Worm (Caenorhabditis elegans) whole organism, L4/young adult: ENCODE data around the gene C04F6.7.

Experiments
- dao-5 ChIP-seq: sonication (generic microtip); optimal IDR thresholded peaks from 2 replicates; lab custom pipeline; 2016; ENCODE audit warnings: missing genotype, missing genetic modification characterization, moderate library complexity, missing compliant biosample characterization
- him-1 ChIP-seq: sonication (generic microtip); optimal IDR thresholded peaks from 2 replicates; lab custom pipeline; 2016; ENCODE audit warnings: missing genotype, missing genetic modification reagents, missing genetic modification characterization, missing compliant biosample characterization

DNA sequence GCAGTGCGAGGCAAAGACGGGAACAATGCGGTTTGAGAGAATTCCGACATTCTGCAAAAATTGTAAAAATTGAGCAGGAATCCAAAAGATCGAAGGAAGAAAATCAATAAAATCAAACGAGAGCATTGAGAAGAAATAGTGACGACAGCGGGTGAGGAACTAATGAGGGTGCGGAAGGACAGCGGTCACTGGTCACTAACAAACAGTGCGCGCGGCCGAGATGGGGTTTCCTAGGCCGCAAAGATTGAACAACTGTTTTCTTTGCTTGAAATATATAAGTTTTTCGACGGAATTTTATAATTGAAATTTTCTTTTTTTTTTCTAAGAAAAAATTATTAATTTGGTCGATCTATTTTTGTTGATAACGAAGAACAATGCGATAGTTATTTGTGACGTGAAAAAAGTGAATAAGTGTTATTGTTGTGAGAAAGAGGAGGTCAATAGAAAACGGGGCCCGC lies 7.4 kb downstream of the C04F6.7 start, which contains the start of gene unc-78:
- TF ChIP-seq him-1 (tag; lab: Kevin White, UChicago): no peak
- TF ChIP-seq dao-5: no peak
